Fruit fly (Drosophila melanogaster): ENCODE data around the gene CG12012.

- TF ChIP-seq psq (GFP tag; optimal IDR thresholded peaks at IDR 0.05) = no peak
- TF ChIP-seq rgr (GFP tag; optimal IDR thresholded peaks at IDR 0.05) = no peak
- TF ChIP-seq N (GFP tag; optimal IDR thresholded peaks at IDR 0.05) = no peak
- no peak for TF ChIP-seq usp (GFP tag; optimal IDR thresholded peaks at IDR 0.05)
- TF ChIP-seq Myc (optimal IDR thresholded peaks at IDR 0.05) = no peak
- no peak for TF ChIP-seq br (GFP tag; optimal IDR thresholded peaks at IDR 0.05)
- TF ChIP-seq fru (GFP tag; optimal IDR thresholded peaks at IDR 0.05) = no peak
- no peak for TF ChIP-seq HLH106 (tag; optimal IDR thresholded peaks at IDR 0.05)
- no peak for TF ChIP-seq h (GFP tag; optimal IDR thresholded peaks at IDR 0.05)
- no peak for TF ChIP-seq OdsH (GFP tag; optimal IDR thresholded peaks at IDR 0.05)
Observed at dm6 chr3L:3427037-3427436, 50.5 kb downstream of the CG12012 start.
